Worm (Caenorhabditis elegans): ENCODE results near the gene vps-32.1.
"Not testable (repeated sequence)": the region's sequence is repeated elsewhere in the genome, so short reads cannot be mapped to it uniquely, and the experiment has no call there.

Gene vps-32.1

ce11 chrII:6627182-6627581, 37.7 kb downstream of the vps-32.1 start, which contains the start of the genes F54H5.5 and F54H5.2:
TSS of gene F54H5.5 (minus strand) at chrII:6627282.
TSS of gene F54H5.2 (plus strand) at chrII:6627484.
- TF ChIP-seq ceh-31, elt-2, lin-11 (tag; optimal IDR thresholded peaks at IDR 0.05): not testable (repeated sequence)

ce11 chrII:6628397-6628796, 38.9 kb downstream of the vps-32.1 start:
- TF ChIP-seq ceh-22 (tag; optimal IDR thresholded peaks at IDR 0.05) (no peak), elt-4 (tag; optimal IDR thresholded peaks at IDR 0.05) (no peak), ama-1 (optimal IDR thresholded peaks at IDR 0.05) (no peak), dmd-4 (tag; optimal IDR thresholded peaks at IDR 0.05; ENCODE audit: borderline replicate concordance) (no peak), fkh-6 (tag; optimal IDR thresholded peaks at IDR 0.05) (no peak), fax-1 (tag; optimal IDR thresholded peaks at IDR 0.05) (no peak), ceh-2 (tag; optimal IDR thresholded peaks at IDR 0.05) (no peak), ets-4 (tag; optimal IDR thresholded peaks at IDR 0.05) (no peak), rnt-1 (tag; optimal IDR thresholded peaks at IDR 0.05) (no peak), pax-1 (tag; optimal IDR thresholded peaks at IDR 0.05) (no peak), pag-3 (tag; optimal IDR thresholded peaks at IDR 0.05; ENCODE audit: borderline replicate concordance) (no peak), hlh-30 (tag; optimal IDR thresholded peaks at IDR 0.05; ENCODE audit: insufficient read depth) (no peak), npax-4 (tag; optimal IDR thresholded peaks at IDR 0.05) (no peak), hlh-6 (tag; optimal IDR thresholded peaks at IDR 0.05) (no peak), C08G9.2 (tag; optimal IDR thresholded peaks at IDR 0.05) (no peak), zip-5 (tag; optimal IDR thresholded peaks at IDR 0.05) (no peak), ceh-48 (tag; optimal IDR thresholded peaks at IDR 0.05) (no peak), ceh-14 (tag; optimal IDR thresholded peaks at IDR 0.05) (no peak), che-1 (tag; optimal IDR thresholded peaks at IDR 0.05) (no peak), ceh-45 (GFP tag; IDR thresholded peaks at IDR 0.05) (no peak)

ce11 chrII:6629775-6630174, 40.3 kb downstream of the vps-32.1 start:
- TF ChIP-seq pax-1 (tag; optimal IDR thresholded peaks at IDR 0.05) (no peak), odd-2 (tag; optimal IDR thresholded peaks at IDR 0.05) (no peak)

- no peak for TF ChIP-seq gmeb-2 (tag; optimal IDR thresholded peaks at IDR 0.05)
- no peak for TF ChIP-seq elt-4 (tag; optimal IDR thresholded peaks at IDR 0.05)
- TF ChIP-seq lin-11 (tag; optimal IDR thresholded peaks at IDR 0.05), result no peak
- TF ChIP-seq eyg-1 (tag; optimal IDR thresholded peaks at IDR 0.05), result no peak
- TF ChIP-seq hlh-6 (tag; optimal IDR thresholded peaks at IDR 0.05), result no peak
- TF ChIP-seq zip-5 (tag; optimal IDR thresholded peaks at IDR 0.05), result no peak
- TF ChIP-seq pag-3 (tag; optimal IDR thresholded peaks at IDR 0.05; ENCODE audit: borderline replicate concordance), result no peak
- no peak for TF ChIP-seq lim-6 (tag; optimal IDR thresholded peaks at IDR 0.05)
- no peak for TF ChIP-seq sdc-2 (tag; optimal IDR thresholded peaks at IDR 0.05)
- TF ChIP-seq Y22D7AL.16 (tag; optimal IDR thresholded peaks at IDR 0.05), result no peak
- TF ChIP-seq elt-2 (tag; optimal IDR thresholded peaks at IDR 0.05), result no peak
- no peak for TF ChIP-seq ceh-9 (tag; optimal IDR thresholded peaks at IDR 0.05)
- TF ChIP-seq ceh-19 (GFP tag; optimal IDR thresholded peaks at IDR 0.05), result no peak
- no peak for TF ChIP-seq pha-4 (tag; optimal IDR thresholded peaks at IDR 0.05)
Observed at ce11 chrII:6630811-6631210, 41.3 kb downstream of the vps-32.1 start, which contains the start of gene T19D12.4. TSS of gene T19D12.4 (plus strand) at chrII:6631105.

- TF ChIP-seq rnt-1 (tag; optimal IDR thresholded peaks at IDR 0.05) (no peak), nhr-11 (tag; optimal IDR thresholded peaks at IDR 0.05) (no peak), gmeb-2 (tag; optimal IDR thresholded peaks at IDR 0.05) (no peak), ceh-34 (tag; optimal IDR thresholded peaks at IDR 0.05) (no peak), lim-6 (tag; optimal IDR thresholded peaks at IDR 0.05) (no peak), fkh-6 (tag; optimal IDR thresholded peaks at IDR 0.05) (no peak), sox-4 (tag; optimal IDR thresholded peaks at IDR 0.05) (no peak), ceh-18 (tag; optimal IDR thresholded peaks at IDR 0.05) (no peak)
Observed at ce11 chrII:6631995-6632394, 42.5 kb downstream of the vps-32.1 start.

All from whole organism, late embryonic.